Comparison of ENCODE assay signal across 4 worm cellular contexts in genomic region chrII:7283063-7283462, ce11.
TF ChIP-seq lines count a peak whose summit lies in the region.

No protein-coding gene starts in this region.

TF ChIP-seq in whole organism, L1 larva, 84 proteins besides CTCF, POLR2A, EP300 and RAD21:
- peak; percentile 99 for TF ChIP-seq dsc-1 (tag; optimal IDR thresholded peaks at IDR 0.05; lab: Kevin White, UChicago)
- peak; percentile 56 for TF ChIP-seq fkh-4 (tag; optimal IDR thresholded peaks at IDR 0.05; lab: Kevin White, UChicago; ENCODE audit: borderline replicate concordance)
- peak; percentile 56 for TF ChIP-seq nhr-47 (tag; optimal IDR thresholded peaks at IDR 0.05; lab: Kevin White, UChicago)
- no peak for TF ChIP-seq ceh-88 (GFP tag; IDR thresholded peaks at IDR 0.05; lab: Robert Waterston, UW)
- TF ChIP-seq nhr-71 (tag; optimal IDR thresholded peaks at IDR 0.05; lab: Kevin White, UChicago), result peak; percentile 39
- TF ChIP-seq nhr-20 (tag; optimal IDR thresholded peaks at IDR 0.05; lab: Kevin White, UChicago), result peak; percentile 6
- TF ChIP-seq lin-15B (tag; optimal IDR thresholded peaks at IDR 0.05; lab: Kevin White, UChicago), result no peak
- TF ChIP-seq sox-4 (tag; optimal IDR thresholded peaks at IDR 0.05; lab: Kevin White, UChicago), result peak; percentile 70
- TF ChIP-seq lir-3 (tag; optimal IDR thresholded peaks at IDR 0.05; lab: Kevin White, UChicago; ENCODE audit: poor library complexity), result peak; percentile 22
- TF ChIP-seq fkh-8 (tag; optimal IDR thresholded peaks at IDR 0.05; lab: Kevin White, UChicago), result peak; percentile 29
- TF ChIP-seq pax-3 (tag; optimal IDR thresholded peaks at IDR 0.05; lab: Kevin White, UChicago), result peak; percentile 81
- peak; percentile 16 for TF ChIP-seq nhr-11 (tag; optimal IDR thresholded peaks at IDR 0.05; lab: Kevin White, UChicago)
- TF ChIP-seq egl-13 (tag; optimal IDR thresholded peaks at IDR 0.05; lab: Kevin White, UChicago), result peak; percentile 33
- TF ChIP-seq blmp-1 (tag; optimal IDR thresholded peaks at IDR 0.05; lab: Kevin White, UChicago), result no peak
- no peak for TF ChIP-seq unc-98 (GFP tag; IDR thresholded peaks at IDR 0.05; lab: Robert Waterston, UW)
- TF ChIP-seq unc-30 (tag; optimal IDR thresholded peaks at IDR 0.05; lab: Kevin White, UChicago), result no peak
TF ChIP-seq in whole organism, L1 larva: peak in this region for 11.

TF ChIP-seq in whole organism, L2 larva, 48 proteins besides CTCF, POLR2A, EP300 and RAD21:
- no peak for TF ChIP-seq nhr-21 (tag; optimal IDR thresholded peaks at IDR 0.05; lab: Kevin White, UChicago)
- TF ChIP-seq unc-62 (GFP tag; optimal IDR thresholded peaks at IDR 0.05; lab: Kevin White, UChicago), result no peak
- peak; percentile 4 for TF ChIP-seq sma-9 (GFP tag; optimal IDR thresholded peaks at IDR 0.05; lab: Kevin White, UChicago)
- TF ChIP-seq sma-9 (tag; optimal IDR thresholded peaks at IDR 0.05; lab: Kevin White, UChicago), result no peak
- TF ChIP-seq nhr-11 (tag; optimal IDR thresholded peaks at IDR 0.05; lab: Kevin White, UChicago), result no peak
TF ChIP-seq in whole organism, L2 larva: peak in this region for 1.

TF ChIP-seq in whole organism, L3 larva, 47 proteins besides CTCF, POLR2A, EP300 and RAD21:
- peak; percentile 67 for TF ChIP-seq pha-4 (tag; optimal IDR thresholded peaks at IDR 0.05; lab: Kevin White, UChicago)
- no peak for TF ChIP-seq elt-2 (tag; optimal IDR thresholded peaks at IDR 0.05; lab: Kevin White, UChicago)
- no peak for TF ChIP-seq zag-1 (tag; optimal IDR thresholded peaks at IDR 0.05; lab: Kevin White, UChicago)

TF ChIP-seq in whole organism, L4 larva, 104 proteins besides CTCF, POLR2A, EP300 and RAD21:
- TF ChIP-seq F26F4.8 (GFP tag; conservative IDR thresholded peaks at IDR 0.05; lab: Robert Waterston, UW) (no peak), aha-1 (tag; lab: Kevin White, UChicago) (peak; percentile 84)

Comparison
In these comparisons a context has a peak if more than half of its experiments do, and no peak if none do; other contexts are left out.
1. Of the 29 proteins assayed by ChIP-seq in both whole organism, L4 larva and whole organism, L1 larva: peak only in whole organism, L4 larva: aha-1; only in whole organism, L1 larva: lir-3 and nhr-11; in both: none; in neither: 26.